Worm (Caenorhabditis elegans) whole organism, late embryonic: ENCODE results near the gene C25F9.6.

Experiments used
- C08G9.2 ChIP-seq: sonication (generic microtip); optimal IDR thresholded peaks from 2 replicates; lab custom pipeline; 2016; ENCODE audit warnings: mild to moderate bottlenecking, missing genetic modification characterization, moderate library complexity, missing compliant biosample characterization
- C38D4.7 ChIP-seq: fragments of 200-800 bp; sonication (Bioruptor generic); optimal IDR thresholded peaks from 2 replicates; lab custom pipeline; 2018; ENCODE audit warnings: mild to moderate bottlenecking, missing genetic modification characterization, moderate library complexity, missing compliant biosample characterization
- F13H6.1 ChIP-seq: sonication (generic microtip); optimal IDR thresholded peaks from 2 replicates; lab custom pipeline; 2016; ENCODE audit warnings: missing genetic modification characterization, missing compliant biosample characterization
- K02D7.2 ChIP-seq: sonication (generic microtip); optimal IDR thresholded peaks from 2 replicates; lab custom pipeline; 2017; ENCODE audit warnings: mild to moderate bottlenecking, missing genetic modification characterization, missing compliant biosample characterization
- T23F11.4 ChIP-seq: fragments of 200-800 bp; sonication (Bioruptor generic); optimal IDR thresholded peaks from 2 replicates; lab custom pipeline; 2018; ENCODE audit warnings: mild to moderate bottlenecking, missing genetic modification characterization, missing compliant biosample characterization
- Y22D7AL.16 ChIP-seq: sonication (generic microtip); optimal IDR thresholded peaks from 2 replicates; lab custom pipeline; 2016; ENCODE audit warnings: missing genetic modification characterization, missing compliant biosample characterization
- ahr-1 ChIP-seq: sonication (generic microtip); optimal IDR thresholded peaks from 2 replicates; lab custom pipeline; 2016; ENCODE audit warnings: missing genetic modification characterization, missing compliant biosample characterization
- ama-1 ChIP-seq: fragments of 150-350 bp; optimal IDR thresholded peaks from 2 replicates; lab custom pipeline; 2014
- ceh-18 ChIP-seq: sonication (generic microtip); optimal IDR thresholded peaks from 2 replicates; lab custom pipeline; 2016; ENCODE audit warnings: missing genetic modification characterization, missing compliant biosample characterization
- ceh-19 ChIP-seq: fragments of 200-800 bp; sonication (Bioruptor generic); optimal IDR thresholded peaks from 2 replicates; lab custom pipeline; 2018; ENCODE audit warnings: mild to moderate bottlenecking, missing genetic modification characterization, missing compliant biosample characterization
- ceh-22 ChIP-seq: sonication (generic microtip); optimal IDR thresholded peaks from 2 replicates; lab custom pipeline; 2017; ENCODE audit warnings: missing biosample characterization, missing genetic modification characterization
- ceh-30 ChIP-seq: fragments of 150-350 bp; optimal IDR thresholded peaks from 2 replicates; lab custom pipeline; 2014; ENCODE audit warnings: missing biosample characterization, missing genetic modification characterization
- ceh-45 ChIP-seq: fragments of 200-800 bp; sonication (Bioruptor generic); IDR thresholded peaks from 2 replicates; pipeline ENCODE4 v1.3.6; 2022; ENCODE audit warnings: missing genetic modification reagents, missing genetic modification characterization, missing compliant biosample characterization
- ceh-6 ChIP-seq: fragments of 200-800 bp; sonication (Bioruptor generic); optimal IDR thresholded peaks from 2 replicates; lab custom pipeline; 2018; ENCODE audit warnings: mild to moderate bottlenecking, missing genetic modification characterization, missing compliant biosample characterization
- dmd-4 ChIP-seq: sonication (generic microtip); optimal IDR thresholded peaks from 2 replicates; lab custom pipeline; 2016; ENCODE audit warnings: borderline replicate concordance, missing genetic modification characterization, missing compliant biosample characterization
- dve-1 ChIP-seq: sonication (generic microtip); optimal IDR thresholded peaks from 2 replicates; lab custom pipeline; 2017; ENCODE audit warnings: antibody characterized with exemption, mild to moderate bottlenecking, missing genetic modification characterization, missing compliant biosample characterization
- elt-2 ChIP-seq: sonication (generic microtip); optimal IDR thresholded peaks from 2 replicates; lab custom pipeline; 2016; ENCODE audit warnings: missing genetic modification reagents, missing genetic modification characterization, missing compliant biosample characterization
- eyg-1 ChIP-seq: sonication (generic microtip); optimal IDR thresholded peaks from 2 replicates; lab custom pipeline; 2016; ENCODE audit warnings: missing genotype, missing genetic modification characterization, missing compliant biosample characterization
- fax-1 ChIP-seq: sonication (generic microtip); optimal IDR thresholded peaks from 2 replicates; lab custom pipeline; 2016; ENCODE audit warnings: missing genotype, missing genetic modification characterization, missing compliant biosample characterization
- fkh-10 ChIP-seq: fragments of 150-350 bp; optimal IDR thresholded peaks from 2 replicates; lab custom pipeline; 2014; ENCODE audit warnings: missing biosample characterization, missing genetic modification reagents, missing genetic modification characterization
- hlh-30 ChIP-seq: sonication (generic microtip); optimal IDR thresholded peaks from 2 replicates; lab custom pipeline; 2017; ENCODE audit warnings: antibody characterized with exemption, missing genetic modification characterization, missing compliant biosample characterization; ENCODE audit not compliant: insufficient read depth
- hlh-6 ChIP-seq: sonication (generic microtip); optimal IDR thresholded peaks from 2 replicates; lab custom pipeline; 2016; ENCODE audit warnings: missing genotype, missing genetic modification characterization, missing compliant biosample characterization
- lim-6 ChIP-seq: sonication (generic microtip); optimal IDR thresholded peaks from 2 replicates; lab custom pipeline; 2016; ENCODE audit warnings: missing genetic modification characterization, missing compliant biosample characterization
- lin-11 ChIP-seq: fragments of 200-800 bp; sonication (Bioruptor generic); optimal IDR thresholded peaks from 2 replicates; lab custom pipeline; 2018; ENCODE audit warnings: mild to moderate bottlenecking, missing genetic modification characterization, missing compliant biosample characterization
- nfya-1 ChIP-seq: sonication (generic microtip); optimal IDR thresholded peaks from 2 replicates; lab custom pipeline; 2017; ENCODE audit warnings: missing genetic modification characterization, mild to moderate bottlenecking, missing compliant biosample characterization, antibody characterized with exemption, moderate library complexity
- nhr-11 ChIP-seq: fragments of 150-350 bp; optimal IDR thresholded peaks from 2 replicates; lab custom pipeline; 2014; ENCODE audit warnings: missing biosample characterization, missing genetic modification characterization
- nhr-232 ChIP-seq: sonication (generic microtip); optimal IDR thresholded peaks from 2 replicates; lab custom pipeline; 2016; ENCODE audit warnings: missing genetic modification characterization, missing compliant biosample characterization
- pax-1 ChIP-seq: fragments of 150-350 bp; optimal IDR thresholded peaks from 2 replicates; lab custom pipeline; 2014; ENCODE audit warnings: missing biosample characterization, missing genetic modification characterization
- pha-2 ChIP-seq: sonication (generic microtip); optimal IDR thresholded peaks from 2 replicates; lab custom pipeline; 2017; ENCODE audit warnings: mild to moderate bottlenecking, missing genetic modification characterization, missing compliant biosample characterization
- pha-4 ChIP-seq: fragments of 150-350 bp; optimal IDR thresholded peaks from 2 replicates; lab custom pipeline; 2018; ENCODE audit warnings: missing biosample characterization, missing genetic modification reagents, missing genetic modification characterization
- pros-1 ChIP-seq: fragments of 150-350 bp; optimal IDR thresholded peaks from 2 replicates; lab custom pipeline; 2014; ENCODE audit warnings: missing biosample characterization, missing genetic modification reagents, missing genetic modification characterization
- sox-4 ChIP-seq: sonication (generic microtip); optimal IDR thresholded peaks from 2 replicates; lab custom pipeline; 2017; ENCODE audit warnings: mild to moderate bottlenecking, missing genetic modification characterization, inconsistent platforms, missing compliant biosample characterization
- syd-9 ChIP-seq: sonication (generic microtip); optimal IDR thresholded peaks from 2 replicates; lab custom pipeline; 2016; ENCODE audit warnings: mild to moderate bottlenecking, missing genetic modification characterization, moderate library complexity, missing compliant biosample characterization
- tbx-7 ChIP-seq: sonication (generic microtip); optimal IDR thresholded peaks from 2 replicates; lab custom pipeline; 2016; ENCODE audit warnings: missing genotype, missing genetic modification characterization, missing compliant biosample characterization
- ttx-3 ChIP-seq: sonication (generic microtip); optimal IDR thresholded peaks from 2 replicates; lab custom pipeline; 2016; ENCODE audit warnings: missing genetic modification reagents, missing genetic modification characterization, missing compliant biosample characterization
- unc-3 ChIP-seq, 2 experiments: fragments of 200-800 bp in 1 of 2; sonication (Bioruptor generic) in 1 of 2; sonication (generic microtip) in 1 of 2; conservative IDR thresholded peaks in 1 of 2; optimal IDR thresholded peaks in 1 of 2; 2 replicates each; pipeline versions ENCODE4 v1.3.6 to Lab custom; 2016 to 2022; ENCODE audit warnings: missing compliant biosample characterization in 2 of 2, missing genetic modification characterization in 2 of 2, missing genetic modification reagents in 1 of 2
- unc-42 ChIP-seq: sonication (generic microtip); optimal IDR thresholded peaks from 2 replicates; lab custom pipeline; 2016; ENCODE audit warnings: missing genotype, missing genetic modification characterization, missing compliant biosample characterization
- zip-5 ChIP-seq: sonication (generic microtip); optimal IDR thresholded peaks from 2 replicates; lab custom pipeline; 2016; ENCODE audit warnings: missing genetic modification characterization, missing compliant biosample characterization
- ztf-16 ChIP-seq: sonication (generic microtip); optimal IDR thresholded peaks from 2 replicates; lab custom pipeline; 2017; ENCODE audit warnings: missing genetic modification characterization, missing compliant biosample characterization

The C25F9.6 gene

ce11 chrV:19405276-19405815 lies at the start of gene C25F9.6, which contains the start of gene C25F9.10:
C25F9.6 (minus strand) TSS chrV:19405326.
C25F9.10 (plus strand) TSS chrV:19405729.
- TF ChIP-seq lin-11 (tag; lab: Kevin White, UChicago) (no peak), ttx-3 (tag; lab: Kevin White, UChicago) (no peak), unc-3 (GFP tag; conservative IDR thresholded peaks at IDR 0.05; lab: Robert Waterston, UW) (no peak), unc-3 (tag; optimal IDR thresholded peaks at IDR 0.05; lab: Kevin White, UChicago) (no peak), F13H6.1 (tag; lab: Kevin White, UChicago) (no peak), ceh-18 (tag; lab: Kevin White, UChicago) (no peak), pha-4 (no peak), ceh-30 (tag; lab: Kevin White, UChicago) (no peak), Y22D7AL.16 (tag; lab: Kevin White, UChicago) (no peak), sox-4 (tag; lab: Kevin White, UChicago) (no peak), dmd-4 (tag; lab: Kevin White, UChicago) (no peak), elt-2 (tag; lab: Kevin White, UChicago) (no peak)

- TF ChIP-seq elt-2 (tag; lab: Kevin White, UChicago) = peak; percentile 8
- no peak for TF ChIP-seq C38D4.7 (GFP tag; lab: Kevin White, UChicago)
- TF ChIP-seq, all 69 proteins: peak for 1
These were observed 44.4 kb upstream of the C25F9.6 start, which contains the start of gene M04C3.5 for ce11 chrV:19449544-19449943. M04C3.5 (plus strand) TSS chrV:19449733.

DNA sequence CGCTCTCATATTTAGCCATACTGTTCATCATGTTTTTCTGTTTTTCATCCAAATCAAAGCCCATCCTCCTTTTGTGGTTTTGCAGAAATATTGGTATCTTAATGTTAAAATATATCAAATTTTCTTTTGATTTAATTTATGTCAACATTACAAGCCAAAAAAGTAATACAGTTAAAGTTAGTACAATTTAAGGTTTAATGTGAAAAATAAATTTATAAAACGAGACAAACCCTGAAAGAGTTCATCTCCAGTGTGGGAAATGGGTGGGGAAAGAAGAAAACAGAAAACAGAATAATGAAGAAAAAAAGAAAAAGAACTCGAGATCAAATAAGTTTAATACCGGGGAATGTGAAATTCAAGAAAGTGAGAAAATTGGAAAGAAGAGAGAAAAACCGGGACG lies 43.7 kb upstream of the C25F9.6 start, which contains the start of gene M04C3.2:
Gene M04C3.2, minus strand, starts transcription at position 101 of the 400 bp plus-strand sequence.
- no peak for TF ChIP-seq zip-5 (tag; lab: Kevin White, UChicago)
- TF ChIP-seq ceh-45 (GFP tag; lab: Robert Waterston, UW) = no peak
- no peak for TF ChIP-seq T23F11.4 (GFP tag; lab: Kevin White, UChicago)
- TF ChIP-seq Y22D7AL.16 (tag; lab: Kevin White, UChicago) = no peak
- TF ChIP-seq fax-1 (tag; lab: Kevin White, UChicago) = no peak
- TF ChIP-seq ahr-1 (tag; lab: Kevin White, UChicago) = no peak
- no peak for TF ChIP-seq ceh-19 (GFP tag; lab: Kevin White, UChicago)
- TF ChIP-seq nhr-232 (tag; lab: Kevin White, UChicago) = no peak
- TF ChIP-seq hlh-30 (tag; lab: Kevin White, UChicago) = no peak
- TF ChIP-seq, all 69 proteins: peak for 0

- TF ChIP-seq fkh-10 (GFP tag; lab: Kevin White, UChicago) (no peak), pros-1 (tag; lab: Kevin White, UChicago) (no peak), hlh-6 (no peak), pha-2 (tag; lab: Kevin White, UChicago) (no peak), K02D7.2 (tag; lab: Kevin White, UChicago) (no peak), T23F11.4 (GFP tag; lab: Kevin White, UChicago) (no peak), ahr-1 (tag; lab: Kevin White, UChicago) (no peak), C08G9.2 (tag; lab: Kevin White, UChicago) (no peak), Y22D7AL.16 (tag; lab: Kevin White, UChicago) (no peak), syd-9 (tag; lab: Kevin White, UChicago) (no peak), unc-42 (tag; lab: Kevin White, UChicago) (no peak), nfya-1 (tag; lab: Kevin White, UChicago) (no peak), elt-2 (tag; lab: Kevin White, UChicago) (no peak), ama-1 (lab: Kevin White, UChicago) (no peak), F13H6.1 (tag; lab: Kevin White, UChicago) (no peak), ceh-22 (tag; lab: Kevin White, UChicago) (no peak)
These were observed 40.3 kb upstream of the C25F9.6 start, which contains the start of gene M04C3.1 for ce11 chrV:19445442-19445841. M04C3.1 (minus strand) TSS chrV:19445605.

DNA sequence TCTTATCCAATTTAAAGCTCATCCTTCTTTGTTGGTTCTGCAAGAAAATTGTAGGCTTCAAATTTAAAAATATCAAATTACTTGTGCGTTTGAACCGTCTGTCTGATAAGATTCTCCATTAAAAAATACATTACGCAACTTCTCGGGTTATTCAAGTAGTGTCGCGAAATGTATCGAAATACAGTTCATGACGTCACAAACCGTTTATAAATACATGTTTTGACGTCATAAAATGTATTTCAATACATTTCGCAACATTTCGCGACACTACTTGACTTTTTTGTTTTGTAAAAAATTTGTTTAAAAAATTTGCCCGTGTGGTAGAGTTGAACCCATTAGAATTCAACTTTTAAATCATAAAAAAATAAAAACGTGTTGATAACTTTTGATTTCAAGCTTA lies 38.5 kb upstream of the C25F9.6 start:
- TF ChIP-seq ceh-18 (tag; lab: Kevin White, UChicago) (no peak), ceh-6 (GFP tag; lab: Kevin White, UChicago) (no peak), ttx-3 (tag; lab: Kevin White, UChicago) (no peak), dve-1 (tag; lab: Kevin White, UChicago) (no peak), unc-3 (GFP tag; conservative IDR thresholded peaks at IDR 0.05; lab: Robert Waterston, UW) (no peak), unc-3 (tag; optimal IDR thresholded peaks at IDR 0.05; lab: Kevin White, UChicago) (no peak), nhr-11 (no peak), lin-11 (tag; lab: Kevin White, UChicago) (no peak), pha-4 (no peak), eyg-1 (no peak), lim-6 (tag; lab: Kevin White, UChicago) (no peak), ama-1 (lab: Kevin White, UChicago) (no peak), ztf-16 (tag; lab: Kevin White, UChicago) (no peak), tbx-7 (tag; lab: Kevin White, UChicago) (no peak), pax-1 (tag; lab: Kevin White, UChicago) (no peak)
